Worm (Caenorhabditis elegans) whole organism, L1 larva: ENCODE measurements around the gene far-8.

Experiments
- F16B12.6 ChIP-seq: fragments of 150-350 bp; optimal IDR thresholded peaks from 2 replicates; lab custom pipeline; 2014; ENCODE audit warnings: missing biosample characterization, missing genetic modification characterization
- alr-1 ChIP-seq: fragments of 200-800 bp; sonication (Bioruptor generic); optimal IDR thresholded peaks from 2 replicates; lab custom pipeline; 2018; ENCODE audit warnings: borderline replicate concordance, mild to moderate bottlenecking, missing genetic modification characterization, missing compliant biosample characterization
- ceh-8 ChIP-seq: fragments of 200-800 bp; sonication (Bioruptor generic); optimal IDR thresholded peaks from 2 replicates; lab custom pipeline; 2018; ENCODE audit warnings: mild to moderate bottlenecking, missing genetic modification characterization, moderate library complexity, missing compliant biosample characterization
- fkh-10 ChIP-seq: sonication (generic microtip); optimal IDR thresholded peaks from 2 replicates; lab custom pipeline; 2017; ENCODE audit warnings: missing biosample characterization, missing genetic modification reagents, missing genetic modification characterization
- fos-1 ChIP-seq: fragments of 150-350 bp; optimal IDR thresholded peaks from 2 replicates; lab custom pipeline; 2014; ENCODE audit warnings: missing biosample characterization, missing genetic modification characterization
- nhr-20 ChIP-seq: sonication (generic microtip); optimal IDR thresholded peaks from 2 replicates; lab custom pipeline; 2016; ENCODE audit warnings: mild to moderate bottlenecking, missing genetic modification characterization, missing compliant biosample characterization
- nhr-237 ChIP-seq: fragments of 150-350 bp; optimal IDR thresholded peaks from 2 replicates; lab custom pipeline; 2014; ENCODE audit warnings: missing biosample characterization, missing genetic modification characterization
- nhr-77 ChIP-seq: fragments of 150-350 bp; optimal IDR thresholded peaks from 2 replicates; lab custom pipeline; 2014; ENCODE audit warnings: missing biosample characterization, missing genetic modification characterization
- nhr-85 ChIP-seq: sonication (generic microtip); peaks from one replicate; lab custom pipeline; 2016; ENCODE audit warnings: missing genetic modification characterization, inconsistent platforms, missing compliant biosample characterization
- pax-3 ChIP-seq: fragments of 200-800 bp; sonication (Bioruptor generic); optimal IDR thresholded peaks from 2 replicates; lab custom pipeline; 2018; ENCODE audit warnings: mild to moderate bottlenecking, missing genetic modification characterization, moderate library complexity, missing compliant biosample characterization
- unc-62 ChIP-seq: fragments of 150-350 bp; optimal IDR thresholded peaks from 2 replicates; lab custom pipeline; 2014; ENCODE audit warnings: missing biosample characterization, missing genetic modification reagents, missing genetic modification characterization
- ztf-11 ChIP-seq, 2 experiments: sonication (generic microtip); optimal IDR thresholded peaks; 2 replicates each; lab custom pipeline; 2016 to 2017; ENCODE audit warnings: missing genetic modification characterization in 2 of 2, missing biosample characterization in 1 of 2, missing compliant biosample characterization in 1 of 2

DNA sequence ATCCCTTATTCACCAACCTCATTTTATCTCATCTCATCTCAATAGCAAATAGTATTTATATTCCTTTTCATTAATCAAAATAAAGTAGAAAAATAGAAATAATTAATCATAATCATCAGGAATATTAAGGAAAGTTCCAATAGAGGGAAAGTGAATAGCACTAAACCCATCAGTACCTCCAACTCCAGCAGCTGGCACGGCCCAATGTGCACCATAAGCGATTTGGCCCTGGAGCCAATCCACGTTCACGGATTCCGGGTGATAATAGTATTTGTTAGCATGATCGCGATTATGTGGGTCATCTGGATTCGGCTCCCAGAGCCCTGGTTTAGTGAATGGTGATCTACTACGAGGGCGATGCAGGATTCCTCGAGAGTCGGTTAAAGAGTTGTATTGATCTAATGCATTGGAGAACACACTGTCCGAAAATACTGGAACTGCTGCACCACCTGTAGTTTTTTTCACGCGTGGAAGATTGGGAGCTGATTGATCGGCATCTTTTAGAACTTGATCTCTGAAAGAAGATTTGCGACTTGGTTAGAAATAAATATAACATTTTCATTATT lies 6.9 kb upstream of the far-8 start:
- TF ChIP-seq nhr-77 (tag; lab: Kevin White, UChicago), result peak; percentile 51
- TF ChIP-seq nhr-20 (tag; lab: Kevin White, UChicago), result peak; percentile 31
- TF ChIP-seq unc-62 (GFP tag; lab: Kevin White, UChicago), result no peak
- TF ChIP-seq ztf-11 (tag; optimal IDR thresholded peaks at IDR 0.05; lab: Kevin White, UChicago), result peak in 1 of 2 experiments; percentile 63
- TF ChIP-seq fkh-10 (GFP tag; lab: Kevin White, UChicago), result peak; percentile 60
- peak; percentile 75 for TF ChIP-seq nhr-85 (tag; lab: Kevin White, UChicago)
- no peak for TF ChIP-seq nhr-237 (tag; lab: Kevin White, UChicago)
- peak; percentile 71 for TF ChIP-seq pax-3 (tag; lab: Kevin White, UChicago)
- TF ChIP-seq F16B12.6 (tag; lab: Kevin White, UChicago), result no peak
- TF ChIP-seq ceh-8, result peak; percentile 26
- TF ChIP-seq alr-1 (tag; lab: Kevin White, UChicago), result no peak
- TF ChIP-seq fos-1, result peak; percentile 4
